Worm (Caenorhabditis elegans): ENCODE measurements around the gene T20D4.19.

Gene T20D4.19

DNA sequence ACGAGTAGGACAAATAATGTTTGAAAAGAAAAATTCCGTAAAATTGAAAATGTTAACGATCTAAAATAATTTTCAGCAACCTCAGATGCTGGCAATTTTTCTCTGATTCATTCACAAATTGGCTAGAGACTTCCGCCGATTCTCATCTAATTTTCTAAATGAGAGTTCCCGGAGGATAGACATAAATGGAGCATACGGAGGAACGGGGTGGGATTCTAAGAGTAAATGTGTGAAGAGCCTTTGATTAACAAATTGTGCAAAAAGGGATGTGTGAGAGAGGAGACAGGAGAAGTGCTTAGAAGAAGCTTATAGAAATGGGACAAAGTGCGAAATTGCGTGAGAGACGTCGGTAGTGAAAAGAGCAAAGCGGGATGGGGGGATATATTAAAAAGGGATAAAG is 20.2 kb upstream of the T20D4.19 start:
- TF ChIP-seq pqm-1 (tag; optimal IDR thresholded peaks at IDR 0.05) (no peak), lin-14 (GFP tag; optimal IDR thresholded peaks at IDR 0.05) (peak; percentile 1), nhr-77 (tag; optimal IDR thresholded peaks at IDR 0.05) (no peak)

DNA sequence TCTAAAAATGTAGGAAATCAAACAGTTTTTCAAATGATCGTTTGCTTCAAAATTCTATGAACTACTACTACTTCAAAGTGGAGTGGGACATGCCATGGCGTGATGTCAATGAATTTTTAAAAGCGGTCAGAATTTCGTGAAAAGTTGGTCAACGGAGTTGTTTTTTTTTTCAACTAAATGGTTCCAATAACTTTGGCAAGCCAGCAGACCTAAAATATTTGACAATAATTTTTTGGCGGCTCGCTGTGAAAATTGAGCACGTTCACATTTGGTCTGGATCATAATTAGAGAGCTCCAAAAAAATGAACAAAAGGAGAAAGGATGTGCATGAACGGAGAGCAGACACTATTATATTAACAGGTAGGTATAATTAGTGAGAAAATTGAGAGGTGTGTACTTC is 18.9 kb upstream of the T20D4.19 start:
- TF ChIP-seq nhr-84 (tag; optimal IDR thresholded peaks at IDR 0.05) (no peak), isw-1 (GFP tag; IDR thresholded peaks at IDR 0.05) (no peak), dsc-1 (tag; optimal IDR thresholded peaks at IDR 0.05) (no peak), mdl-1 (tag; optimal IDR thresholded peaks at IDR 0.05) (no peak), lin-15B (tag; optimal IDR thresholded peaks at IDR 0.05) (no peak), jun-1 (tag; optimal IDR thresholded peaks at IDR 0.05) (no peak), nhr-28 (tag; optimal IDR thresholded peaks at IDR 0.05) (no peak), irx-1 (tag; optimal IDR thresholded peaks at IDR 0.05) (no peak), unc-130 (tag; optimal IDR thresholded peaks at IDR 0.05) (no peak), nhr-237 (tag; optimal IDR thresholded peaks at IDR 0.05) (no peak), sup-37 (GFP tag; optimal IDR thresholded peaks at IDR 0.05) (no peak), alr-1 (tag; optimal IDR thresholded peaks at IDR 0.05; ENCODE audit: borderline replicate concordance) (no peak), pqm-1 (tag; optimal IDR thresholded peaks at IDR 0.05) (no peak), ceh-88 (GFP tag; IDR thresholded peaks at IDR 0.05) (no peak)

DNA sequence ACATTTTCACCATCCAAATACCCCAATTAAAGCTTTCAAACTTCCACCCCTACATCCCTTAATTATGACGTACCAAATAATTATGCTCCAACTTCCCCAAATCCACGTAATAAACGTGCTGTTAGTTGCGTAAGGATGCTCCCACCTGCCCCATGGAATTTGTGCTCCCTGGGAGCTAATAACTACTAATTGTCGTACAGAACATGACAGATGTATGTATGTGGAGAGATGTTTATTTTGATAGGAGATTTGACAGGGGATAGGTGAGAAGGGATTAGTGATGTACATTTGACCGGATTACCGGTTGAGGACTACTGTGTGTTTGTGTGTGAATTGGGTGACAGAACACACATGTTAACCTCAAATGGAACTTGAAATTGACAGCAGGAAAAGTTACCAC is 18.4 kb upstream of the T20D4.19 start:
- TF ChIP-seq ztf-4 (tag; optimal IDR thresholded peaks at IDR 0.05) (no peak), lin-39 (tag; optimal IDR thresholded peaks at IDR 0.05) (no peak), unc-30 (tag; optimal IDR thresholded peaks at IDR 0.05) (no peak), lin-35 (GFP tag; optimal IDR thresholded peaks at IDR 0.05) (no peak), ces-1 (GFP tag; optimal IDR thresholded peaks at IDR 0.05) (no peak), skn-1 (tag; optimal IDR thresholded peaks at IDR 0.05) (no peak), lin-13 (GFP tag; optimal IDR thresholded peaks at IDR 0.05) (no peak), ets-5 (GFP tag; IDR thresholded peaks at IDR 0.05) (no peak), rnt-1 (tag; optimal IDR thresholded peaks at IDR 0.05) (no peak), alr-1 (tag; optimal IDR thresholded peaks at IDR 0.05; ENCODE audit: borderline replicate concordance) (no peak), nhr-237 (tag; optimal IDR thresholded peaks at IDR 0.05) (no peak), mdl-1 (tag; optimal IDR thresholded peaks at IDR 0.05) (no peak), nhr-76 (tag; optimal IDR thresholded peaks at IDR 0.05) (no peak), elt-3 (tag; optimal IDR thresholded peaks at IDR 0.05) (no peak), egl-13 (tag; optimal IDR thresholded peaks at IDR 0.05) (no peak), mep-1 (tag; optimal IDR thresholded peaks at IDR 0.05) (no peak), C34B4.2 (tag; optimal IDR thresholded peaks at IDR 0.05) (no peak)

DNA sequence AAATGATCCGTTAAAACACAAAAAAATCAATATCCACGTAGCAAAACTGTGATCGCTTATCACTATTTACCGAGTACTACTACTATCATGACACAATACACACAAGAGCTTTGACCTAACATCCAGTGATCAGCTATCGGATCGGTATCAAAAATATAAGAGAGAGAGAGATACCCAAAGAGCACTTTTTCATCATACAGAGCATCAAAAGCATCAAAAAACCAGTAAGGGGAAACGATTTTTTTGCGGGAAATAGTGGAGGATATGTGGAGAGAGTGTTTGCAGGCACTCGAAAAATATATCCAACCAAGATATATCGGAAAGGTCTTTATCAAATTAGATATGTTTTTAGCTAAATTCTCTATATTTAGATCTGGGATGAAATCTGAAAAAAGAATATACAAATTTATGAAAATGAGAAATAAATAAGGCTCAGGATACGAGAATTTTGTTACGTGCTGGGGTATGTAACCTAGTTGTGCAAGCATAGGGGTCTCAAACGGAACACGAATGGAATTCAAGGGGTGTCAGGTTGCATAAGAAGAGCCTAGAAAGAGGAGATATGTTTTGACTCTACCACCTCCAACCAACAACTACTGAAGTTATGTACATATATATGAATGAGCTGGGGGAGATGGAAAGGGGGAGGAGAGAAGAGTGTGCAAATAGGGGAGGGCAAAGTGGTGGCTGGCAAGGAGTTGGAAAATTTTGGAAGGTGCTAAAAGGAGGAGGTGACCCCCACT is 13.8 kb upstream of the T20D4.19 start:
- TF ChIP-seq nhr-76 (tag; optimal IDR thresholded peaks at IDR 0.05) = no peak
- no peak for TF ChIP-seq efl-1 (optimal IDR thresholded peaks at IDR 0.05)
- TF ChIP-seq efl-1 (GFP tag; optimal IDR thresholded peaks at IDR 0.05 in 1 of 2) = peak in 1 of 2 experiments; percentile 83

DNA sequence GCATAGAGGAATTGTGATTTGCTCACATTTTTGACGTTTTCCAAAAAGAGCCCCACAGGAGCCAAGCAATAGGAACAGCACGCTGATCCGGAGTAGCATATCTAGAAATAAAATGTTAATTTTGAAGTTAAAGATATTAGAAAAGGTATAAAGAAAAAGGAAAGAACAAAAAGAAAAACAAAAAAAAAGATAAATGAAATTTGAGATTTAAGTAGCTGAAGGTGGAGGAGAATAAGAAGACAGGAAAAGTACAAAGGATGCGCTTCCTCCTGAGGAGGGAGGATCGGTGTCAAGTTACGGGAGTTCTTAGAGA is 13.3 kb upstream of the T20D4.19 start, which contains the start of gene cfz-2:
cfz-2 (minus strand) TSS at position 101 of the 313 bp plus-strand sequence.
- TF ChIP-seq ceh-82 (tag; optimal IDR thresholded peaks at IDR 0.05) = no peak
- no peak for TF ChIP-seq nhr-85 (tag)
- no peak for TF ChIP-seq fos-1 (tag; optimal IDR thresholded peaks at IDR 0.05)
- TF ChIP-seq nhr-76 (tag; optimal IDR thresholded peaks at IDR 0.05) = no peak
- TF ChIP-seq nhr-84 (tag; optimal IDR thresholded peaks at IDR 0.05) = no peak
- TF ChIP-seq pag-3 (tag; optimal IDR thresholded peaks at IDR 0.05; ENCODE audit: borderline replicate concordance, insufficient read depth) = no peak
- TF ChIP-seq nhr-237 (tag; optimal IDR thresholded peaks at IDR 0.05) = no peak
- no peak for TF ChIP-seq ceh-63 (GFP tag; optimal IDR thresholded peaks at IDR 0.05)
- no peak for TF ChIP-seq pax-3 (tag; optimal IDR thresholded peaks at IDR 0.05)
- no peak for TF ChIP-seq nhr-11 (tag; optimal IDR thresholded peaks at IDR 0.05)
- no peak for TF ChIP-seq ceh-8 (GFP tag; optimal IDR thresholded peaks at IDR 0.05)
- no peak for TF ChIP-seq egl-27 (tag; optimal IDR thresholded peaks at IDR 0.05)
- no peak for TF ChIP-seq snpc-4 (tag; optimal IDR thresholded peaks at IDR 0.05)
- no peak for TF ChIP-seq lin-39 (tag; optimal IDR thresholded peaks at IDR 0.05)
- TF ChIP-seq zag-1 (tag; optimal IDR thresholded peaks at IDR 0.05) = no peak
- TF ChIP-seq unc-98 (GFP tag; IDR thresholded peaks at IDR 0.05) = no peak
